Worm (Caenorhabditis elegans): ENCODE results near the gene K10D11.5.

- TF ChIP-seq aly-2 (tag; optimal IDR thresholded peaks at IDR 0.05) (no peak), ztf-4 (tag; optimal IDR thresholded peaks at IDR 0.05) (no peak), ZK546.5 (tag; optimal IDR thresholded peaks at IDR 0.05) (no peak)
These were observed 24.3 kb downstream of the K10D11.5 start for ce11 chrIV:12967303-12967702.
